Worm (Caenorhabditis elegans): ENCODE results near the gene C01C4.3.

C01C4.3 gene

DNA sequence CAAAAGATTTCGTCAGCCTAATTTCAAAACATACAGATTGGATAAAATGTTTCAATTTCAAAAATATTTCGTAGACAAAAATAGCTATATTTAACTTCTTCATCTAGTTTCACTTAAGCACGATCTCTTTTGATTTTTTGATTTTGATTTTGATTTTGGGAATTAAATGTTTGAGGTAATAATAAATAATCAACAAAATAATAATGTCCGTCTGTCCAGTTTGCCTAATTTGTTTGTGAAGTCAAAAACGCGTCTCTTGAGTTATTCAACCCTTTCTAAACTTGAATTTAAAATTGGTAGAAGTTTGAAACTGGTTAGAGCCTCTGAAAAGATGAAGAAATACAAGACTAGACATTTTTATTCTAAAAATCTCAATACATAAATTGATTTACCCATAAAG lies 6.9 kb upstream of the C01C4.3 start:
- TF ChIP-seq dao-5 (tag; optimal IDR thresholded peaks at IDR 0.05) (no peak), W03F9.2 (tag; optimal IDR thresholded peaks at IDR 0.05) (no peak), him-1 (tag; optimal IDR thresholded peaks at IDR 0.05) (no peak)

DNA sequence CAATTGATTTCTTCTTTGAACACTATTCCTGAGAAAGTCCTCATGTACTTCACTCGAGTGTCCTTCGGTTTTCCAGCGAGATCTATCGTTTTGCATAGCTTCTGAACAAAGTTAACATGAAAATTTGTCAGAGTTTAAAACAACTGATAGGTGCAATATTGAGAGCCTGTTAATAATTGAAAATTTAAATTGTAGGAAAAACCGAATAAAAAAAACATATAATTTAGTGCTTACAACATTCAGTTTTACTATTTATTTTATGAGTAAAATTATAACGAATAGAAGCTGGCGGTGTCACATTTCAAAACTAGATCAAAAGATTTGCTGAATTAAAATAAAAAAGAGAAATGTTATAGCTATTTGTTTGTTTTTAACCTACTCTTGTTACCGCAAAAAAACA lies 3.6 kb upstream of the C01C4.3 start, which contains the start of gene C02F12.8:
TSS of gene C02F12.8 (minus strand) at position 101 of the 400 bp plus-strand sequence.
- TF ChIP-seq him-1 (tag; optimal IDR thresholded peaks at IDR 0.05), result no peak
- no peak for TF ChIP-seq W03F9.2 (tag; optimal IDR thresholded peaks at IDR 0.05)
- no peak for TF ChIP-seq dao-5 (tag; optimal IDR thresholded peaks at IDR 0.05)

DNA sequence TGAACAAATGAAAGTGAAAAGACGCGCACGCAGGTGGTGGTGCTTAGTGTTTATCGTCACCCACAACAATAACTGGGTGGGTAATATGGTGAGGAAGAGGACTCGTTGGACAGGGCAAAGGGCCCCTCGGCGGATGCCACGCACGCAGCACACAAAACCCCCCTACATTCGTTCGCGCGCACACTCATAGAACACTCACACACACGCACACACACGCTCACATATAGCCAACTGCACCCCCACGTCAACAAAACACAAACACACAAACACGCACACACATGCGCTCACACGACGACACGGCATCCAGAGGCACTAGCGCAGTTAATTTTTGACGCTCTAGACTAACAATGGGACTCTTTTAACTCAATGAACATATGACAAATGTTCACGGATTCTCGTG lies 2.5 kb upstream of the C01C4.3 start:
- TF ChIP-seq him-1 (tag; optimal IDR thresholded peaks at IDR 0.05) (peak; percentile 60), W03F9.2 (tag; optimal IDR thresholded peaks at IDR 0.05) (no peak), dao-5 (tag; optimal IDR thresholded peaks at IDR 0.05) (no peak)

DNA sequence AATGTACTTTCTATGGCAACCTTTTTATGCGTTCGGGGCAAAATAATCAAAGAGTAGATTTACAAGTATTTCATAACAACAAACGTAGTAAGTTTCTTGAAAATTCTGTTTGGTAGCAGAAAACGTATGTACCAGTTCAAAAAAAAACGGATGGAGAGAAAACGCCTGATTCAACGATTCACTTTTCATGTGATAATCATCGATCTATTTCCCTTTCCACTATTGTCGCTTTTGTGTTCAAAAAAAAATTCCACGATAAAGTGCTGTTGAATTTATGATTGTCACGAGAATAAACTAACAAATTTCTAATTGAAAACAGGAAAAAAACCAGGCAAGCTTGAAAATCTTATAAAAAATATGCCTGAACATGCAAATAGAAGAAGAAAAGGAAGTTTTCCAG lies 877 bp upstream of the C01C4.3 start:
- TF ChIP-seq W03F9.2 (tag; optimal IDR thresholded peaks at IDR 0.05) (no peak), dao-5 (tag; optimal IDR thresholded peaks at IDR 0.05) (no peak)

DNA sequence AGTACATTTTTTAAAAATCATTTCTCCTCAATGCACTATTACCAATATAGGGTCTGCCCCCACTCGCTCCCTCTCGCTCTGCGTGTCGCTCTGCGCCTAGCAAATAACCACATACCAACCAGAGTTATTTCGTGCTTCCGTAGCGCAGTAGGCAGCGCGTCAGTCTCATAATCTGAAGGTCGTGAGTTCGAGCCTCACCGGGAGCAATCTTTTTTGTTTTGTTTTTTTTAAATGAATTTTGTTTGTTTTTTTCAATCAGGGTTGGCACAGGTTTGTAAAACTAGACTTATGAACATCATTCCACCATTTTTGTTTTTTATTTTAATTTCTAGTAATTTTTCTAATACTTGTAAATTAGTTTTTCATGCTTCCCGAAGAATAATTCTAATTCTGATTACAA lies 920 bp downstream of the C01C4.3 start:
- TF ChIP-seq dao-5 (tag; optimal IDR thresholded peaks at IDR 0.05) (peak; percentile 63), him-1 (tag; optimal IDR thresholded peaks at IDR 0.05) (peak; percentile 92), W03F9.2 (tag; optimal IDR thresholded peaks at IDR 0.05) (no peak)

DNA sequence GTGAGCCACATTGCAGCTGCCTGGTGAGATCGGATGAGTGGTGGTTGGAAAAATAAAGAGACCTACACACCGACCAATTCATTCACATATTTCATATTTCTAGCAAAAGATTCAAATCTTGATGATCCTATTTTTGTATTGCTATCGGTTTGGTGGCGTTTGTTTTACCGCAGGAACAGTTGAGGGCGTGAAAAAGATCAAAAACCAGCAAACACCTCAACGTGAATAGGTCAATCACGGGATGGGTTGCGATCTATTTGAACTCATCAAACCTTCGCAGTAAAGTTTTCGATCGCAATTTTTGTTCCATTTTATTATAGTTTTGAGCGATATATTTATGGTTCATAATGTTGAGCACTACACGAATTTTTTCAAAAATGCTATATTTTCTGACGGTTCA lies 5.2 kb downstream of the C01C4.3 start:
- no peak for TF ChIP-seq W03F9.2 (tag; optimal IDR thresholded peaks at IDR 0.05)
- no peak for TF ChIP-seq dao-5 (tag; optimal IDR thresholded peaks at IDR 0.05)
- TF ChIP-seq him-1 (tag; optimal IDR thresholded peaks at IDR 0.05), result no peak

DNA sequence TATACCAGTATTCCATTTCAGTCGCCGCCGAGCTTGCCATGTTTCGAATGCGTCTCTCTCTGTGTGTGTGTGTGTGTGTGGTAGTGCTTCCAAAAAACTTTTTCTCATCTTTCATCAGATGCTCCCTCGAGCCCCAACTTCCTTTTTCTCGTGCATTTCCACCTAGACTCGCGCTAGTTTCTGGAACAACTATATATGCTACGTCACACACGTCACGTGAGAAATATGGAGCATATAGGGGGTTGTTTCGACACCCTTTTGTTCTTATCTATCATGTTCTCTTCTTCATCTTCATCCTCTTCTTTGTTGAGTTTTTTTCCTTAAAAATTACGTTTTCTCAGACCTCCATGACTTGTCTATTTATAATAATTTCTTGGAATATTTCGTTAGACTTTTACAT lies 8.6 kb downstream of the C01C4.3 start:
- no peak for TF ChIP-seq W03F9.2 (tag; optimal IDR thresholded peaks at IDR 0.05)
- TF ChIP-seq dao-5 (tag; optimal IDR thresholded peaks at IDR 0.05), result no peak
- TF ChIP-seq him-1 (tag; optimal IDR thresholded peaks at IDR 0.05), result no peak

DNA sequence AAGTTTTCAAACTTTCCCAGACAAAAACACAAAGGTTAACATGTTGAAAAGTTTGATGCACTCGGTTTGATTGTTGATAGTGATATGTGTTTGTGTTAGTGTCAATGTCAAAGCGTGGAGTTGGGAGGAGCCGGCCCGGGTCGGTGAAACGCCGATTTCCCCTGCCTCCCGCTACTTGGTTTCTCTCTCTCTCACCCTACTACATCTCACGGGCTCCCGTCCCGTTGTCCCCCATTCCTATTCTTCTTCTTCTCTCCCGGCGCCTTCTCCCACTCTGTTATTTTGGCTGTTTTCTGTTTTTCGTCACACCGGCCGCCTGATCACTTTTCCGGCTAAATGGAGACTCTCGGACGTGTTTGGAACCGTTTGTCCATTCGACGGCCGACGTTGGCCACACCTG lies 9.6 kb downstream of the C01C4.3 start:
- TF ChIP-seq W03F9.2 (tag; optimal IDR thresholded peaks at IDR 0.05) (no peak), him-1 (tag; optimal IDR thresholded peaks at IDR 0.05) (no peak), dao-5 (tag; optimal IDR thresholded peaks at IDR 0.05) (no peak)

DNA sequence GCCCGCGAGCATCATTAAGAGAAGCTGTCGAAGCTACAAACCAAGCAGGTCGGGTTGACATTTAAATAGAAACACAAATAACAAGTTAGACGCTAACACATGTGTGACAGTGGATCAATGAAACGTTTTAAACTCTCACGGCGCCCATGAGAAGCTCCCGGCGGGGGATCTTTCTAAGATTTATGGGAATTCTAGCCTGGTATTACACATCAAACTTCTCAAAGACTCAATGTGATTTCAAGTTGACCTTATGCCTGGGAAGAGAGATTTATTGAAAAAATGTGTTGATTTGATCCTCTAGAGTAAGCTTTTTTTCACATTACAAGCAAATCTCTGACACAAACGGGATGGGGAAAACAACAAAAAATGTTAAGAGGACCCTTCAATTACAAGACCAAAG lies 13.0 kb downstream of the C01C4.3 start:
- TF ChIP-seq dao-5 (tag; optimal IDR thresholded peaks at IDR 0.05) (no peak), him-1 (tag; optimal IDR thresholded peaks at IDR 0.05) (no peak), W03F9.2 (tag; optimal IDR thresholded peaks at IDR 0.05) (no peak)

DNA sequence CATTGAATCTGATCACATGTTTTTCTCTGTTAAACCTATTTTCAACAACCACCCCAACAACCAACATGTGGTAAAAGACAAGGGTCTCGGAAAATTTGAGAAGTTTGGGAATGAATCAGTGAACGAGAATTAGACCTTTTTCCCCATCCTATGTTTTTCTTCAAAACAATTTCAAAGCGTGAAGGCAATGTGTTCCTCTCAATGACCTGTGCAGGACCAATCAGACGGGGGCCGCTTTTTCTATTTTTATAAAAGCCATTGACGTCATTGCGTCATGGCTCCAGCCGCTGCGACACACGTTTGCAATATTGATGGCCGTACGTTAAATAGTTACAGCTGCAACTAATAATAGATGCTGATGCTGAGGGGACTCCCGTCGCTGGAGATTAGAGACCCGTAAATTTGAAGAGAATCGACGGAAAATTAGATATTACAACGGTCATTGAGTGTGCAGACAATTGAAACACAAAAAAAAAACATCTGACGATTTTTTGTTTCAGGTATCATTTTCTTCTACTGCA lies 14.9 kb downstream of the C01C4.3 start:
- TF ChIP-seq W03F9.2 (tag; optimal IDR thresholded peaks at IDR 0.05) (no peak), him-1 (tag; optimal IDR thresholded peaks at IDR 0.05) (no peak), dao-5 (tag; optimal IDR thresholded peaks at IDR 0.05) (no peak)

DNA sequence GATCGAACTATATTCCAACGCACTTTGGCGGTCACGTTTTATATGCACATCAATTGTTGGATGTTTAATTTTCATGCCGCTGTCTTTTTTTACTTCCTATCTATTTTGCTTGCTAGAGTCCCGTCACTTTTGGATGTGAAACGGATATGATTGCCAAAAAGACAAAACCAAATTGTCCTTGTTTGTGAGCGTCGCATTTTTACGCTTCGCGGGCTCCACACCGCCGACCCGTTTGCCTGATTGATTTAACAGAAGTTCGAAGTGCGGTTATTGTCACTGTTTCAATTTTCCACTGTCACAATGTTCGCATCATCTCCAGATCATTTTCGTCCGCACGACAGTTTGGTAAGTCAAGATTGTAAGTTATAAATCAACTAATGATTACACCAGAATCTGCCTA lies 18.1 kb downstream of the C01C4.3 start, which contains the start of gene C01C4.2:
TSS of gene C01C4.2 (plus strand) at position 301 of the 400 bp plus-strand sequence.
- TF ChIP-seq dao-5 (tag; optimal IDR thresholded peaks at IDR 0.05), result no peak
- no peak for TF ChIP-seq him-1 (tag; optimal IDR thresholded peaks at IDR 0.05)
- TF ChIP-seq W03F9.2 (tag; optimal IDR thresholded peaks at IDR 0.05), result no peak

DNA sequence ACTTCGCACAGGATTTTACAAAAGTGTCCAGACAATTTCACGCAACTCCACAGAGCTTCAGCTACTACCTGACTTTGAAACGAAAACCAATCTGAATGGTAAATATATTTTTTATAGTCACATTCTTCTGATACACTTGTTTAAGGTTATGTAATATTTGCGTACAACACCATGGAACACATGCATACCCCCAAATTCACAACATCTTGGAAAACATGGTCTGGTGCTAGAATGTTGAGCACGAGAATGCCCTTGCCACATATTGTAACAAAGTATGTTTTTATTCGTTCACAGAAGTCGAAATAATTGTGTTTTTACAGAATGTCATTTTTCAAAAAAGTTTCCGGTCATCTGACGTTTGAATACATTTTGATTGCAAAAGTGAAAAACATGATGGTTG lies 19.1 kb downstream of the C01C4.3 start:
- TF ChIP-seq W03F9.2 (tag; optimal IDR thresholded peaks at IDR 0.05) (no peak), dao-5 (tag; optimal IDR thresholded peaks at IDR 0.05) (no peak)

DNA sequence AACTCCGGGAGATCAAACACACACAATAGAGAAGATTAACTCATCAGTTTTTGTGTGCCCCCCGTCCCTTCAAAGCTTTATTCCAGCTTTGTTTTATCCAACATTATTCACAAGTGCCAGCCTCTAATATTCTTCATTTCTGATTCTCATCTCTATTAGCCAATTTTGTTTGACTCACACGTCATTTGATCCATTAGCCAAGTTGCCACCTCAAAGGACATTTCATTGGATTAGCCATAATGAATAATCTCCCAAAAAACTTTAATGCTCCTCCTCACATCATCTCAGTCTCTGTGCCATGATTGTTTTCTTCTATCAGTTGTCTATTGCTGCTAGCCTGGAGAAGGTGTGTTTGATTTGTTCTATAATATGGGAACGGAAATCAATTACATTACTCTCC lies 28.7 kb downstream of the C01C4.3 start:
- TF ChIP-seq him-1 (tag; optimal IDR thresholded peaks at IDR 0.05), result no peak
- no peak for TF ChIP-seq W03F9.2 (tag; optimal IDR thresholded peaks at IDR 0.05)
- TF ChIP-seq dao-5 (tag; optimal IDR thresholded peaks at IDR 0.05), result no peak

DNA sequence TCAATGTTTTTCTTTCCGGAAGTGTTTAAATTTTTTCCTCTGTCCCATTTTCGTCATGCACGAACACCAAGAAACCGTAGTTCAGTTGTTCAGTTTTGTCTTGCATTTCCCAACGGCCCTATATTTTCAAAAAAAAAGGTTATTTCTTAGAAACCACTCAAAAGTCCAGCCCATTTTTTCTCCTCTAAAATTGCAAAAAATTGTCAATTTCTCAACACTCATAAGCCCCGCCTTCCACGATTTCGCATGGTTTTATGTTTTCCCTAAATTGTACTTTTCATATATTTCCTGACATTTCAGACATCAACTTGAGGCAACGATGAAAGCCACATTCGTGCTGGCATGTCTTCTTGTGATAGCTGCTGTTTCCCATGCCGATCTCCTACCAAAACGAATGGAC lies 30.6 kb downstream of the C01C4.3 start, which contains the start of gene nlp-1:
TSS of gene nlp-1 (plus strand) at position 301 of the 400 bp plus-strand sequence.
- TF ChIP-seq him-1 (tag; optimal IDR thresholded peaks at IDR 0.05), result no peak
- TF ChIP-seq dao-5 (tag; optimal IDR thresholded peaks at IDR 0.05), result no peak
- no peak for TF ChIP-seq W03F9.2 (tag; optimal IDR thresholded peaks at IDR 0.05)

DNA sequence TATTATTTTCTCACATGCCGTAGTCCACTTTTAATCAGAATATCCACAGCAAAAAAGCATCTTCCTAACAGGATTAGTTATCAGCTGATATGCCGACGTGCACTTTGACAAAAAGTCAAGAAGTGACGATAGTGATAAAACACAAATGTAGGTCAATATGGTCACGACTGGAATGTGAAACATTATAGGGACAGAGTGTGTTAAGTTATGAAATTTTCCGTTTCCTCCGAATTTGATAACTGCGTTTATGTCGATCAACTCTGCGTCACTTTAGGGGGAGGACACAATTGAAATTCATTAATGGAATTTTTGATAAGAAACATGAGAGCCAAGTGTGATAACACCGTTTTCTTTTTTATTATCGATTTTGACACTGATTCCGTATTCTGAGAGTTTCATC lies 32.3 kb downstream of the C01C4.3 start, which contains the start of gene aex-4:
TSS of gene aex-4 (plus strand) at position 312 of the 400 bp plus-strand sequence.
- TF ChIP-seq him-1 (tag; optimal IDR thresholded peaks at IDR 0.05), result no peak
- TF ChIP-seq W03F9.2 (tag; optimal IDR thresholded peaks at IDR 0.05), result no peak
- TF ChIP-seq dao-5 (tag; optimal IDR thresholded peaks at IDR 0.05), result no peak
